Fruit fly (Drosophila melanogaster) whole organism, embryonic: ENCODE results near the gene CG31176.
A peak's percentile ranks its signal among the peaks of the same experiment; 100 is the strongest.

Experiments
- Adf1 ChIP-seq: fragments of 200-800 bp; sonication (Bioruptor generic); IDR thresholded peaks from 2 replicates; pipeline ENCODE4 v1.3.6; 2022; ENCODE audit warnings: missing biosample characterization, missing genetic modification characterization
- Awh ChIP-seq: fragments of 200-800 bp; sonication (Bioruptor generic); IDR thresholded peaks from 2 replicates; pipeline ENCODE4, ENCODE4 v1.3.6; 2022; ENCODE audit warnings: missing biosample characterization, missing genetic modification characterization
- BEAF-32 ChIP-seq: fragments of 200-800 bp; sonication (Bioruptor generic); optimal IDR thresholded peaks from 3 replicates; lab custom pipeline; 2017; ENCODE audit warnings: missing biosample characterization, missing genetic modification characterization, mild to moderate bottlenecking, moderate library complexity, missing genetic modification reagents
- CG10431 ChIP-seq: fragments of 200-800 bp; sonication (Bioruptor generic); optimal IDR thresholded peaks from 3 replicates; lab custom pipeline; 2018; ENCODE audit warnings: missing biosample characterization, mild to moderate bottlenecking, missing genetic modification characterization
- CG10979 ChIP-seq: fragments of 200-800 bp; sonication (Bioruptor generic); optimal IDR thresholded peaks from 2 replicates; lab custom pipeline; 2018; ENCODE audit warnings: missing biosample characterization, mild to moderate bottlenecking, missing genetic modification characterization, moderate library complexity
- CG11456 ChIP-seq: fragments of 200-800 bp; sonication (Bioruptor generic); IDR thresholded peaks from 3 replicates; pipeline ENCODE4 v1.3.6; 2022; ENCODE audit warnings: missing biosample characterization, missing genetic modification characterization
- CG12155 ChIP-seq: fragments of 200-800 bp; sonication (Bioruptor generic); optimal IDR thresholded peaks from 3 replicates; lab custom pipeline; 2016; ENCODE audit warnings: missing biosample characterization, missing genetic modification characterization
- CG13123 ChIP-seq: fragments of 200-800 bp; sonication (Bioruptor generic); optimal IDR thresholded peaks from 2 replicates; lab custom pipeline; 2016; ENCODE audit warnings: missing biosample characterization, missing genetic modification characterization
- CG13287 ChIP-seq: fragments of 200-800 bp; sonication (Bioruptor generic); IDR thresholded peaks from 2 replicates; pipeline ENCODE4 v1.3.6; 2022; ENCODE audit warnings: missing biosample characterization, missing genetic modification characterization; ENCODE audit not compliant: partially characterized antibody
- CG13775 ChIP-seq: fragments of 200-800 bp; sonication (Bioruptor generic); optimal IDR thresholded peaks from 3 replicates; lab custom pipeline; 2017; ENCODE audit warnings: missing biosample characterization, mild to moderate bottlenecking, missing genetic modification characterization
- CG1529 ChIP-seq: fragments of 200-800 bp; sonication (Bioruptor generic); optimal IDR thresholded peaks from 3 replicates; lab custom pipeline; 2018; ENCODE audit warnings: missing biosample characterization, missing genetic modification characterization
- CG16863 ChIP-seq: fragments of 200-800 bp; sonication (Bioruptor generic); optimal IDR thresholded peaks from 3 replicates; lab custom pipeline; 2016; ENCODE audit warnings: missing biosample characterization, missing genetic modification characterization
- CG17361 ChIP-seq: fragments of 200-800 bp; sonication (Bioruptor generic); IDR thresholded peaks from 3 replicates; pipeline ENCODE4 v1.3.6; 2022; ENCODE audit warnings: missing biosample characterization, missing genetic modification characterization
- CG30403 ChIP-seq: fragments of 200-800 bp; sonication (Bioruptor generic); optimal IDR thresholded peaks from 3 replicates; lab custom pipeline; 2016; ENCODE audit warnings: missing biosample characterization, missing genetic modification characterization
- CG3995 ChIP-seq: fragments of 200-800 bp; sonication (Bioruptor generic); optimal IDR thresholded peaks from 3 replicates; lab custom pipeline; 2016; ENCODE audit warnings: missing biosample characterization, missing genetic modification characterization
- CG4617 ChIP-seq: fragments of 200-800 bp; sonication (Bioruptor generic); optimal IDR thresholded peaks from 3 replicates; lab custom pipeline; 2016; ENCODE audit warnings: missing biosample characterization, missing genetic modification characterization, borderline replicate concordance
- CG4730 ChIP-seq: fragments of 200-800 bp; sonication (Bioruptor generic); IDR thresholded peaks from 2 replicates; pipeline ENCODE4 v1.3.6; 2022; ENCODE audit warnings: missing biosample characterization, missing genetic modification characterization
- CG5180 ChIP-seq: fragments of 200-800 bp; sonication (Bioruptor generic); optimal IDR thresholded peaks from 3 replicates; lab custom pipeline; 2017; ENCODE audit warnings: missing biosample characterization, missing genetic modification characterization, mild to moderate bottlenecking, moderate library complexity, missing genetic modification reagents
- CG5245 ChIP-seq: fragments of 200-800 bp; sonication (Bioruptor generic); optimal IDR thresholded peaks from 3 replicates; lab custom pipeline; 2016; ENCODE audit warnings: missing biosample characterization, missing genetic modification characterization
- CG6272 ChIP-seq: fragments of 200-800 bp; sonication (Bioruptor generic); IDR thresholded peaks from 2 replicates; pipeline ENCODE4 v1.3.6; 2022; ENCODE audit warnings: missing biosample characterization, missing genetic modification characterization
- CG7357 ChIP-seq: fragments of 200-800 bp; sonication (Bioruptor generic); IDR thresholded peaks from 3 replicates; pipeline ENCODE4 v1.3.6; 2022; ENCODE audit warnings: missing biosample characterization, missing genetic modification characterization
- CG7928 ChIP-seq: fragments of 200-800 bp; sonication (Bioruptor generic); optimal IDR thresholded peaks from 2 replicates; lab custom pipeline; 2017; ENCODE audit warnings: missing biosample characterization, mild to moderate bottlenecking, missing genetic modification characterization
- CG8089 ChIP-seq: fragments of 200-800 bp; sonication (Bioruptor generic); optimal IDR thresholded peaks from 3 replicates; lab custom pipeline; 2016; ENCODE audit warnings: missing biosample characterization, missing genetic modification characterization
- CG8290 ChIP-seq, 3 experiments: fragments of 200-800 bp; sonication (Bioruptor generic); optimal IDR thresholded peaks; 2 replicates each; lab custom pipeline; 2016 to 2019; ENCODE audit warnings: missing biosample characterization in 3 of 3, missing genetic modification characterization in 3 of 3, mild to moderate bottlenecking in 2 of 3, moderate library complexity in 1 of 3
- CTCF ChIP-seq: fragments of 200-800 bp; sonication (Bioruptor generic); optimal IDR thresholded peaks from 2 replicates; lab custom pipeline; 2017; ENCODE audit warnings: missing biosample characterization, mild to moderate bottlenecking, missing genetic modification characterization, moderate library complexity
- Deaf1 ChIP-seq: fragments of 200-800 bp; optimal IDR thresholded peaks from 3 replicates; lab custom pipeline; 2019; ENCODE audit warnings: missing biosample characterization, mild to moderate bottlenecking, missing genetic modification characterization, moderate library complexity
- HHEX ChIP-seq: fragments of 200-800 bp; sonication (Bioruptor generic); optimal IDR thresholded peaks from 3 replicates; lab custom pipeline; 2017; ENCODE audit warnings: missing biosample characterization, mild to moderate bottlenecking, missing genetic modification characterization, missing genetic modification reagents
- Hsf ChIP-seq: fragments of 200-800 bp; sonication (Bioruptor generic); optimal IDR thresholded peaks from 3 replicates; lab custom pipeline; 2016; ENCODE audit warnings: missing biosample characterization, missing genetic modification characterization
- MBD-R2 ChIP-seq: fragments of 200-800 bp; sonication (Bioruptor generic); IDR thresholded peaks from 2 replicates; pipeline ENCODE4 v1.3.6; 2022; ENCODE audit warnings: missing biosample characterization, missing genetic modification characterization
- Mad ChIP-seq: fragments of 200-800 bp; sonication (Bioruptor generic); optimal IDR thresholded peaks from 2 replicates; lab custom pipeline; 2016; ENCODE audit warnings: missing biosample characterization, missing genetic modification characterization
- NFAT ChIP-seq: fragments of 200-800 bp; sonication (Bioruptor generic); IDR thresholded peaks from 2 replicates; pipeline ENCODE4 v1.3.6; 2022; ENCODE audit warnings: missing biosample characterization, missing genetic modification characterization
- Poxn ChIP-seq: fragments of 200-800 bp; sonication (Bioruptor generic); IDR thresholded peaks from 2 replicates; pipeline ENCODE4 v1.3.6; 2022; ENCODE audit warnings: missing biosample characterization, missing genetic modification characterization
- Sin3A ChIP-seq: fragments of >200 bp; optimal IDR thresholded peaks from 2 replicates; lab custom pipeline; 2018
- Usf ChIP-seq: fragments of 200-800 bp; sonication (Bioruptor generic); optimal IDR thresholded peaks from 2 replicates; lab custom pipeline; 2017; ENCODE audit warnings: missing genotype, missing biosample characterization, missing genetic modification characterization
- bigmax ChIP-seq: fragments of 200-800 bp; sonication (Bioruptor generic); optimal IDR thresholded peaks from 2 replicates; lab custom pipeline; 2018; ENCODE audit warnings: missing biosample characterization, mild to moderate bottlenecking, missing genetic modification characterization
- btn ChIP-seq: fragments of 200-800 bp; sonication (Bioruptor generic); optimal IDR thresholded peaks from 2 replicates; lab custom pipeline; 2016; ENCODE audit warnings: missing biosample characterization, missing genetic modification characterization
- cwo ChIP-seq: fragments of 200-800 bp; sonication (Bioruptor generic); optimal IDR thresholded peaks from 3 replicates; lab custom pipeline; 2017; ENCODE audit warnings: missing biosample characterization, missing genetic modification characterization, mild to moderate bottlenecking, moderate library complexity, missing genetic modification reagents
- dati ChIP-seq: fragments of 200-800 bp; sonication (Bioruptor generic); IDR thresholded peaks from 2 replicates; pipeline ENCODE4 v1.3.6; 2022; ENCODE audit warnings: missing biosample characterization, missing genetic modification characterization
- dimm ChIP-seq: fragments of 200-800 bp; sonication (Bioruptor generic); IDR thresholded peaks from 2 replicates; pipeline ENCODE4 v1.3.6; 2022; ENCODE audit warnings: missing biosample characterization, missing genetic modification characterization
- fd64A ChIP-seq: fragments of 200-800 bp; sonication (Bioruptor generic); optimal IDR thresholded peaks from 3 replicates; lab custom pipeline; 2018; ENCODE audit warnings: missing biosample characterization, mild to moderate bottlenecking, missing genetic modification characterization
- fru ChIP-seq: fragments of >200 bp; optimal IDR thresholded peaks from 2 replicates; lab custom pipeline; 2017
- gfzf ChIP-seq: fragments of 200-800 bp; sonication (Bioruptor generic); optimal IDR thresholded peaks from 2 replicates; lab custom pipeline; 2016; ENCODE audit warnings: missing biosample characterization, mild to moderate bottlenecking, missing genetic modification characterization, moderate library complexity
- h ChIP-seq: fragments of >200 bp; optimal IDR thresholded peaks from 2 replicates; lab custom pipeline; 2017
- nmo ChIP-seq: fragments of 200-800 bp; sonication (Bioruptor generic); optimal IDR thresholded peaks from 2 replicates; lab custom pipeline; 2018; ENCODE audit warnings: missing biosample characterization, mild to moderate bottlenecking, missing genetic modification characterization, moderate library complexity
- pros ChIP-seq: fragments of 200-800 bp; sonication (Bioruptor generic); optimal IDR thresholded peaks from 3 replicates; lab custom pipeline; 2019; ENCODE audit warnings: missing biosample characterization, mild to moderate bottlenecking, missing genetic modification characterization, moderate library complexity
- sim ChIP-seq: fragments of 200-800 bp; sonication (Bioruptor generic); IDR thresholded peaks from 2 replicates; pipeline ENCODE4 v1.3.6; 2022; ENCODE audit warnings: missing biosample characterization, missing genetic modification characterization
- sima ChIP-seq: fragments of 200-800 bp; sonication (Bioruptor generic); optimal IDR thresholded peaks from 2 replicates; lab custom pipeline; 2016; ENCODE audit warnings: missing biosample characterization, missing genetic modification characterization
- sisA ChIP-seq: fragments of 200-800 bp; sonication (Bioruptor generic); IDR thresholded peaks from 2 replicates; pipeline ENCODE4 v1.3.6; 2022; ENCODE audit warnings: missing biosample characterization, missing genetic modification characterization
- tup ChIP-seq: fragments of 200-800 bp; sonication (Bioruptor generic); optimal IDR thresholded peaks from 2 replicates; lab custom pipeline; 2016; ENCODE audit warnings: missing biosample characterization, mild to moderate bottlenecking, missing genetic modification characterization, moderate library complexity
- zf30C ChIP-seq: fragments of 200-800 bp; sonication (Bioruptor generic); optimal IDR thresholded peaks from 3 replicates; lab custom pipeline; 2018; ENCODE audit warnings: missing biosample characterization, mild to moderate bottlenecking, missing genetic modification characterization

The CG31176 gene

DNA sequence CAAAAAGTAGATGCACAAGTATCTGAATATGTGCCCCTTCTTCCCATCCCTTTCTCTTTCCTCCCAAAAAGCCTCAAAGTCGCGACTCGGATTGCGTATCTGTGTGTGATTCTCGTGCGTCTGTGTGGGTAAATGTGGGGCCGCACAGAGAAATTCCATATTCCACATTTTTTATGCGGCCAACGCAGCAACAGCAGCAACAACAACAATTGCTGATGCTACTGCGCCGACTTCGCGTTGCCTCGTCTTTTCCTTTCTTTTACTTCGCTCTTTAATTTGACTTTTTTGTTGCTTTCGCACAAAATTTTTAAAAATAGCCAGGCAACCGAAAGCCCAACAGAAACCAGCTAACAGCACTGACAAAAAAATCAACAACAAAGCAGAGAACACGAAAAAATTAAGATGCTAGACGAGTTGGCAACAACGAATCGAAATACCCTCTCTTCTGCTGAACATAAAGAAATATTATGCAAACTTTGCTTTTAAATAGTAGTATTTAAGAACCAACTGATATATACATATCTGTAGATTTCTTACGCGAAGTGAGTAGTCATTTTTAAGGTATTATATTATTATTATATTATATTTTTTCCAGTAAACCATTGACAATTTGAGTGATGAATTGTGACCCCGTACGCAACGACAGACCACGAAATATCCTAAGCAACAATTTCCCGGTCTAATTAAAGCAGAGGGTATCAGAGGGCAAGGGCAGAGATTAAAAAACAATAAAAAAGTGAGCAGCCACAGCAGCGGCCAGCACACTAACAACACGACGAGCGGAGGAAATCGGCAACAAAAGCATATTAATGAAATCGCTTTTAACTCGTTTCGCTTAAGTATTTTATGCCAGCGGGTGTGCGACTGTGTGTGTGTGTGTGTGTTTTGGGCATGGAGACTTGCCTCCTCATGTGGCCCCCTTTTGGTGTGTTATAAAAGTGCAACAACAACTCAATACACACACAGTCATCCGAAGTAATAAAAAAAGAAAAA is 62.7 kb downstream of the CG31176 start (continued):
- TF ChIP-seq cwo (peak; percentile 58), bigmax (GFP tag; lab: Kevin White, UChicago) (no peak), fd64A (GFP tag; lab: Kevin White, UChicago) (no peak), CG7928 (GFP tag; lab: Kevin White, UChicago) (no peak), Awh (peak; percentile 34), CG13775 (peak; percentile 51), CG16863 (GFP tag; lab: Kevin White, UChicago) (no peak), CG8089 (GFP tag; lab: Kevin White, UChicago) (no peak), CG5180 (GFP tag; lab: Kevin White, UChicago) (peak; percentile 33), sim (no peak), sima (no peak), dati (GFP tag; lab: Robert Waterston, UW) (no peak), CG11456 (peak; percentile 50; the same call in 1 of the 3 replicates), Sin3A (lab: Kevin White, UChicago) (no peak), Deaf1 (peak; percentile 44), CG13287 (GFP tag; lab: Robert Waterston, UW) (no peak), Mad (no peak), CG5245 (GFP tag; lab: Kevin White, UChicago) (no peak), NFAT (GFP tag; lab: Robert Waterston, UW) (no peak), CG30403 (GFP tag; lab: Kevin White, UChicago) (peak; percentile 69), CG1529 (GFP tag; lab: Kevin White, UChicago) (no peak), CG4617 (GFP tag; lab: Kevin White, UChicago) (no peak), BEAF-32 (GFP tag; lab: Kevin White, UChicago) (no peak), dimm (GFP tag; lab: Robert Waterston, UW) (no peak), CG13123 (GFP tag; lab: Kevin White, UChicago) (no peak), CG8290 (GFP tag; optimal IDR thresholded peaks at IDR 0.05; lab: Kevin White, UChicago) (no peak), CG8290 (tag; optimal IDR thresholded peaks at IDR 0.05; lab: Kevin White, UChicago) (peak in 1 of 2 experiments; percentile 57), CG10431 (GFP tag; lab: Kevin White, UChicago) (no peak), CG7357 (GFP tag; lab: Robert Waterston, UW) (0 out of 3 replicates have a peak, but pooled peaks have one; percentile 38), CG17361 (peak; percentile 85), CG10979 (tag; lab: Kevin White, UChicago) (peak; percentile 58), zf30C (GFP tag; lab: Kevin White, UChicago) (no peak), btn (no peak), CTCF (GFP tag; lab: Kevin White, UChicago) (no peak), Adf1 (GFP tag; lab: Robert Waterston, UW) (no peak), Poxn (no peak), h (no peak), Usf (GFP tag; lab: Kevin White, UChicago) (no peak), pros (GFP tag; lab: Kevin White, UChicago) (no peak), HHEX (GFP tag; lab: Kevin White, UChicago) (peak; percentile 59), CG3995 (GFP tag; lab: Kevin White, UChicago) (no peak), fru (lab: Kevin White, UChicago) (no peak), CG6272 (GFP tag; lab: Robert Waterston, UW) (no peak), CG4730 (GFP tag; lab: Robert Waterston, UW) (0 out of 2 replicates have a peak, but pooled peaks have one; percentile 29), MBD-R2 (GFP tag; lab: Robert Waterston, UW) (no peak), sisA (GFP tag; lab: Robert Waterston, UW) (peak; percentile 25; the same call in 1 of the 2 replicates), Hsf (GFP tag; lab: Kevin White, UChicago) (no peak), tup (no peak), nmo (GFP tag; lab: Kevin White, UChicago) (peak; percentile 83), gfzf (GFP tag; lab: Kevin White, UChicago) (no peak), CG12155 (GFP tag; lab: Kevin White, UChicago) (peak; percentile 8)
